Worm (Caenorhabditis elegans): ENCODE results near the gene F55B11.3.
A peak's percentile ranks its signal among the peaks of the same experiment; 100 is the strongest.

ce11 chrIV:14445191-14445795, 20.8 kb downstream of the F55B11.3 start:
- TF ChIP-seq peb-1 (tag; optimal IDR thresholded peaks at IDR 0.05) (no peak), C34F6.9 (tag; optimal IDR thresholded peaks at IDR 0.05) (no peak), unc-55 (GFP tag; optimal IDR thresholded peaks at IDR 0.05) (no peak), mbf-1 (tag; optimal IDR thresholded peaks at IDR 0.05) (no peak), ceh-82 (tag; optimal IDR thresholded peaks at IDR 0.05) (no peak), elt-3 (tag; optimal IDR thresholded peaks at IDR 0.05) (no peak), ztf-11 (tag; optimal IDR thresholded peaks at IDR 0.05) (no peak), mdl-1 (tag; optimal IDR thresholded peaks at IDR 0.05) (no peak), R02D3.7 (tag; optimal IDR thresholded peaks at IDR 0.05) (no peak), snpc-4 (tag; optimal IDR thresholded peaks at IDR 0.05) (peak; percentile 89), ceh-16 (tag; optimal IDR thresholded peaks at IDR 0.05) (no peak)
